1 fruit fly cellular context compared by ENCODE assay signal in the genomic region with DNA sequence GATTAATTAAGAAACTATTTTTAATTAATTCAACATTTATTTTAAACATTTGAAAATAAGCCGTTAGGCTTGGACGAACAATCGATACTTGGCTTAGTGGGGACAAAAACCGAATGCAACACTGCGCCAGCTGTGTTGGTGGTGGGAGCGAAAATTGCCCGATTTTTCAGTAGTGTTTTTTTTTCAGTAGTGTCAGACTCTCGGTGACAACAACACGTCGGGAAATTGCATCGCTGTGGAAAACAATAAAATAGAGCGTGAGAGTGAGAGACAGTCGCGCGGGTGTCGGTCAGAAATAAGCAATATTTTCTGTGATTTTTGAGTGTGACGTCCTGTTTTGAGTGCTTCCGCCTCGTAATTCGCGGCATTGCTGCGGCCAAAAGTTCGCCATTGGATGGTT.
TF ChIP-seq lines count a peak whose summit lies in the region.

No protein-coding gene starts in this region.

TF ChIP-seq in whole organism, embryonic, 481 proteins besides CTCF, POLR2A, EP300 and RAD21 (continued from another document and continues in another):
- TF ChIP-seq luna (GFP tag; optimal IDR thresholded peaks at IDR 0.05; lab: Kevin White, UChicago) = no peak
- TF ChIP-seq Xbp1 (GFP tag; optimal IDR thresholded peaks at IDR 0.05; lab: Kevin White, UChicago) = peak; percentile 71
- no peak for TF ChIP-seq Atf-2 (GFP tag; optimal IDR thresholded peaks at IDR 0.05; lab: Kevin White, UChicago)
- peak; percentile 39; the same call in 1 of the 2 replicates for TF ChIP-seq ranshi (GFP tag; IDR thresholded peaks at IDR 0.05; lab: Robert Waterston, UW)
- TF ChIP-seq Meics (GFP tag; optimal IDR thresholded peaks at IDR 0.05; lab: Kevin White, UChicago) = no peak
- 0 out of 2 replicates have a peak, but pooled peaks have one; percentile 20 for TF ChIP-seq Drgx (GFP tag; IDR thresholded peaks at IDR 0.05; lab: Robert Waterston, UW)
- TF ChIP-seq CG1602 (GFP tag; optimal IDR thresholded peaks at IDR 0.05; lab: Kevin White, UChicago) = no peak
- peak; percentile 55 for TF ChIP-seq CG17912 (GFP tag; optimal IDR thresholded peaks at IDR 0.05; lab: Kevin White, UChicago)
- TF ChIP-seq CG4328 (GFP tag; optimal IDR thresholded peaks at IDR 0.05; lab: Kevin White, UChicago) = no peak
- TF ChIP-seq phol (tag; optimal IDR thresholded peaks at IDR 0.05; lab: Kevin White, UChicago) = no peak
- no peak for TF ChIP-seq Dip3 (GFP tag; optimal IDR thresholded peaks at IDR 0.05; lab: Kevin White, UChicago)
- TF ChIP-seq trem (tag; optimal IDR thresholded peaks at IDR 0.05; lab: Kevin White, UChicago) = no peak
- TF ChIP-seq CG8765 (GFP tag; IDR thresholded peaks at IDR 0.05; lab: Robert Waterston, UW) = no peak
- peak in 1 of 2 experiments; percentile 31 for TF ChIP-seq Eip74EF (GFP tag; optimal IDR thresholded peaks at IDR 0.05; lab: Kevin White, UChicago)
- peak; percentile 14 for TF ChIP-seq pnt (GFP tag; optimal IDR thresholded peaks at IDR 0.05; lab: Kevin White, UChicago)
- TF ChIP-seq Sox102F (GFP tag; optimal IDR thresholded peaks at IDR 0.05; lab: Kevin White, UChicago) = no peak
- TF ChIP-seq CG10321 (GFP tag; IDR thresholded peaks at IDR 0.05; lab: Robert Waterston, UW) = no peak
- TF ChIP-seq Atf3 (GFP tag; optimal IDR thresholded peaks at IDR 0.05; lab: Kevin White, UChicago) = no peak
- TF ChIP-seq da (GFP tag; optimal IDR thresholded peaks at IDR 0.05; lab: Kevin White, UChicago) = no peak
- TF ChIP-seq Fer2 (tag; optimal IDR thresholded peaks at IDR 0.05; lab: Kevin White, UChicago) = no peak
- TF ChIP-seq CG34376 (GFP tag; optimal IDR thresholded peaks at IDR 0.05; lab: Kevin White, UChicago) = no peak
- TF ChIP-seq gem (tag; optimal IDR thresholded peaks at IDR 0.05; lab: Kevin White, UChicago) = peak; percentile 33
- no peak for TF ChIP-seq Dad (GFP tag; optimal IDR thresholded peaks at IDR 0.05; lab: Kevin White, UChicago)
- peak; percentile 73 for TF ChIP-seq Hmr (GFP tag; optimal IDR thresholded peaks at IDR 0.05; lab: Kevin White, UChicago)
- TF ChIP-seq CG12155 (GFP tag; optimal IDR thresholded peaks at IDR 0.05; lab: Kevin White, UChicago) = peak; percentile 51
- TF ChIP-seq lov (optimal IDR thresholded peaks at IDR 0.05; lab: Kevin White, UChicago) = no peak
- TF ChIP-seq lov (GFP tag; IDR thresholded peaks at IDR 0.05; lab: Robert Waterston, UW) = no peak
- TF ChIP-seq CG3163 (GFP tag; optimal IDR thresholded peaks at IDR 0.05; lab: Kevin White, UChicago) = peak; percentile 28
- peak; percentile 60; the same call in 1 of the 3 replicates for TF ChIP-seq hb (GFP tag; IDR thresholded peaks at IDR 0.05; lab: Robert Waterston, UW; ENCODE audit: partially characterized antibody)
- TF ChIP-seq sc (optimal IDR thresholded peaks at IDR 0.05; lab: Kevin White, UChicago) = no peak
- TF ChIP-seq sc (GFP tag; optimal IDR thresholded peaks at IDR 0.05; lab: Kevin White, UChicago) = no peak
- TF ChIP-seq pzg (GFP tag; optimal IDR thresholded peaks at IDR 0.05; lab: Kevin White, UChicago) = peak; percentile 75
- TF ChIP-seq h (optimal IDR thresholded peaks at IDR 0.05; lab: Kevin White, UChicago) = no peak
- TF ChIP-seq her (GFP tag; optimal IDR thresholded peaks at IDR 0.05; lab: Kevin White, UChicago) = peak; percentile 74
- TF ChIP-seq Dbx (GFP tag; IDR thresholded peaks at IDR 0.05; lab: Robert Waterston, UW) = peak; percentile 62; the same call in 2 of the 3 replicates
- peak; percentile 79 for TF ChIP-seq CG7963 (GFP tag; IDR thresholded peaks at IDR 0.05; lab: Robert Waterston, UW; ENCODE audit: partially characterized antibody)
- TF ChIP-seq chif (GFP tag; optimal IDR thresholded peaks at IDR 0.05; lab: Kevin White, UChicago) = peak in 1 of 2 experiments; percentile 68
- TF ChIP-seq Vsx1 (GFP tag; optimal IDR thresholded peaks at IDR 0.05; lab: Kevin White, UChicago) = peak; percentile 29
- TF ChIP-seq repo (GFP tag; optimal IDR thresholded peaks at IDR 0.05; lab: Kevin White, UChicago) = peak; percentile 0
- TF ChIP-seq rib (GFP tag; IDR thresholded peaks at IDR 0.05; lab: Robert Waterston, UW) = no peak
- no peak for TF ChIP-seq schlank (tag; optimal IDR thresholded peaks at IDR 0.05; lab: Kevin White, UChicago)
- TF ChIP-seq kay (GFP tag; optimal IDR thresholded peaks at IDR 0.05; lab: Kevin White, UChicago) = no peak
- no peak for TF ChIP-seq CG3065 (GFP tag; optimal IDR thresholded peaks at IDR 0.05; lab: Kevin White, UChicago)
- peak; percentile 47 for TF ChIP-seq CG7745 (tag; optimal IDR thresholded peaks at IDR 0.05; lab: Kevin White, UChicago)
- peak; percentile 39 for TF ChIP-seq CG10267 (tag; optimal IDR thresholded peaks at IDR 0.05; lab: Kevin White, UChicago)
- no peak for TF ChIP-seq cato (GFP tag; optimal IDR thresholded peaks at IDR 0.05; lab: Kevin White, UChicago; ENCODE audit: borderline replicate concordance)
- peak; percentile 29; the same call in 1 of the 2 replicates for TF ChIP-seq Ptx1 (GFP tag; IDR thresholded peaks at IDR 0.05; lab: Robert Waterston, UW)
- TF ChIP-seq Scr (GFP tag; IDR thresholded peaks at IDR 0.05; lab: Robert Waterston, UW; ENCODE audit: partially characterized antibody) = peak; percentile 70
- TF ChIP-seq HLH54F (GFP tag; optimal IDR thresholded peaks at IDR 0.05; lab: Kevin White, UChicago) = peak; percentile 65
- TF ChIP-seq CG9437 (GFP tag; optimal IDR thresholded peaks at IDR 0.05; lab: Kevin White, UChicago) = no peak
- TF ChIP-seq Nf-YC (tag; optimal IDR thresholded peaks at IDR 0.05; lab: Kevin White, UChicago) = peak; percentile 21
- peak; percentile 44; the same call in 1 of the 3 replicates for TF ChIP-seq CG14860 (GFP tag; IDR thresholded peaks at IDR 0.05; lab: Robert Waterston, UW; ENCODE audit: partially characterized antibody)
- peak; percentile 78 for TF ChIP-seq Dll (GFP tag; IDR thresholded peaks at IDR 0.05; lab: Robert Waterston, UW; ENCODE audit: partially characterized antibody)
- peak; percentile 59 for TF ChIP-seq NC2β (GFP tag; optimal IDR thresholded peaks at IDR 0.05; lab: Kevin White, UChicago)
- TF ChIP-seq crol (GFP tag; IDR thresholded peaks at IDR 0.05; lab: Robert Waterston, UW) = peak; percentile 16; the same call in 1 of the 2 replicates
- no peak for TF ChIP-seq sim (GFP tag; IDR thresholded peaks at IDR 0.05; lab: Robert Waterston, UW)
- no peak for TF ChIP-seq fd3F (GFP tag; optimal IDR thresholded peaks at IDR 0.05; lab: Kevin White, UChicago)
- peak; percentile 61 for TF ChIP-seq Antp (GFP tag; optimal IDR thresholded peaks at IDR 0.05; lab: Kevin White, UChicago)
- no peak for TF ChIP-seq slp2 (GFP tag; optimal IDR thresholded peaks at IDR 0.05; lab: Kevin White, UChicago)
- TF ChIP-seq Chrac-16 (GFP tag; optimal IDR thresholded peaks at IDR 0.05; lab: Kevin White, UChicago) = peak; percentile 59
- TF ChIP-seq esg (GFP tag; conservative IDR thresholded peaks at IDR 0.05; lab: Robert Waterston, UW) = no peak
- no peak for TF ChIP-seq CG8478 (optimal IDR thresholded peaks at IDR 0.05; lab: Kevin White, UChicago)
- TF ChIP-seq CG1529 (GFP tag; optimal IDR thresholded peaks at IDR 0.05; lab: Kevin White, UChicago) = no peak
- TF ChIP-seq CG33213 (GFP tag; optimal IDR thresholded peaks at IDR 0.05; lab: Kevin White, UChicago) = peak; percentile 37
- peak; percentile 69 for TF ChIP-seq CG34224 (GFP tag; IDR thresholded peaks at IDR 0.05; lab: Robert Waterston, UW; ENCODE audit: partially characterized antibody)
- no peak for TF ChIP-seq gsb (GFP tag; IDR thresholded peaks at IDR 0.05; lab: Robert Waterston, UW)
- TF ChIP-seq otp (GFP tag; IDR thresholded peaks at IDR 0.05; lab: Robert Waterston, UW) = peak; percentile 52; the same call in 2 of the 3 replicates
- TF ChIP-seq oc (tag; optimal IDR thresholded peaks at IDR 0.05; lab: Kevin White, UChicago) = peak; percentile 37
- TF ChIP-seq mld (GFP tag; IDR thresholded peaks at IDR 0.05; lab: Robert Waterston, UW; ENCODE audit: partially characterized antibody) = no peak
- TF ChIP-seq CG16813 (GFP tag; IDR thresholded peaks at IDR 0.05; lab: Robert Waterston, UW; ENCODE audit: partially characterized antibody) = peak; percentile 73
- peak; percentile 12; the same call in 1 of the 3 replicates for TF ChIP-seq CG11560 (tag; IDR thresholded peaks at IDR 0.05; lab: Robert Waterston, UW)
- peak; percentile 45; the same call in 1 of the 2 replicates for TF ChIP-seq Adf1 (GFP tag; IDR thresholded peaks at IDR 0.05; lab: Robert Waterston, UW)
- peak; percentile 46 for TF ChIP-seq gfzf (GFP tag; optimal IDR thresholded peaks at IDR 0.05; lab: Kevin White, UChicago)
- no peak for TF ChIP-seq ab (GFP tag; optimal IDR thresholded peaks at IDR 0.05; lab: Kevin White, UChicago)
- TF ChIP-seq HmgD (GFP tag; optimal IDR thresholded peaks at IDR 0.05; lab: Kevin White, UChicago) = peak; percentile 75
- no peak for TF ChIP-seq CG31365 (tag; optimal IDR thresholded peaks at IDR 0.05; lab: Kevin White, UChicago)
- TF ChIP-seq CG15514 (GFP tag; optimal IDR thresholded peaks at IDR 0.05; lab: Kevin White, UChicago) = peak; percentile 76
- TF ChIP-seq ewg (GFP tag; optimal IDR thresholded peaks at IDR 0.05; lab: Kevin White, UChicago) = peak; percentile 32
- no peak for TF ChIP-seq CG11723 (GFP tag; optimal IDR thresholded peaks at IDR 0.05; lab: Kevin White, UChicago)
- TF ChIP-seq CG10209 (GFP tag; optimal IDR thresholded peaks at IDR 0.05; lab: Kevin White, UChicago) = peak; percentile 19
- peak; percentile 46 for TF ChIP-seq ftz-f1 (GFP tag; optimal IDR thresholded peaks at IDR 0.05; lab: Kevin White, UChicago)
- no peak for TF ChIP-seq slou (GFP tag; optimal IDR thresholded peaks at IDR 0.05; lab: Kevin White, UChicago)
- peak; percentile 100 for TF ChIP-seq CG2116 (GFP tag; optimal IDR thresholded peaks at IDR 0.05; lab: Kevin White, UChicago)
- TF ChIP-seq CG4617 (GFP tag; optimal IDR thresholded peaks at IDR 0.05; lab: Kevin White, UChicago; ENCODE audit: borderline replicate concordance) = peak; percentile 24
- TF ChIP-seq kah (GFP tag; optimal IDR thresholded peaks at IDR 0.05; lab: Kevin White, UChicago) = no peak
- TF ChIP-seq Rfx (GFP tag; IDR thresholded peaks at IDR 0.05; lab: Robert Waterston, UW) = peak; percentile 69
- peak; percentile 20 for TF ChIP-seq CG13775 (GFP tag; optimal IDR thresholded peaks at IDR 0.05; lab: Kevin White, UChicago)
- TF ChIP-seq CG13123 (GFP tag; optimal IDR thresholded peaks at IDR 0.05; lab: Kevin White, UChicago) = peak; percentile 40
- TF ChIP-seq cad (GFP tag; optimal IDR thresholded peaks at IDR 0.05; lab: Kevin White, UChicago) = no peak
- no peak for TF ChIP-seq Dfd (GFP tag; optimal IDR thresholded peaks at IDR 0.05; lab: Kevin White, UChicago)
- TF ChIP-seq D (optimal IDR thresholded peaks at IDR 0.05; lab: Kevin White, UChicago) = no peak
- TF ChIP-seq D (GFP tag; optimal IDR thresholded peaks at IDR 0.05; lab: Kevin White, UChicago) = no peak
- 0 out of 3 replicates have a peak, but pooled peaks have one; percentile 36 for TF ChIP-seq gce (GFP tag; IDR thresholded peaks at IDR 0.05; lab: Robert Waterston, UW)
- peak; percentile 21 for TF ChIP-seq Blimp-1 (GFP tag; optimal IDR thresholded peaks at IDR 0.05; lab: Kevin White, UChicago)
- no peak for TF ChIP-seq Hand (GFP tag; optimal IDR thresholded peaks at IDR 0.05; lab: Kevin White, UChicago)
- no peak for TF ChIP-seq Oaz (GFP tag; IDR thresholded peaks at IDR 0.05; lab: Robert Waterston, UW)
- peak; percentile 68 for TF ChIP-seq B-H2 (GFP tag; optimal IDR thresholded peaks at IDR 0.05; lab: Kevin White, UChicago)
- TF ChIP-seq Lpt (GFP tag; optimal IDR thresholded peaks at IDR 0.05; lab: Kevin White, UChicago) = no peak
- TF ChIP-seq insv (GFP tag; optimal IDR thresholded peaks at IDR 0.05; lab: Kevin White, UChicago) = peak in 1 of 2 experiments; percentile 35
- TF ChIP-seq CoRest (tag; optimal IDR thresholded peaks at IDR 0.05; lab: Kevin White, UChicago) = peak; percentile 55
- peak; percentile 19 for TF ChIP-seq CG8924 (tag; optimal IDR thresholded peaks at IDR 0.05; lab: Kevin White, UChicago)
- peak; percentile 77; the same call in 2 of the 3 replicates for TF ChIP-seq CG34422 (GFP tag; IDR thresholded peaks at IDR 0.05; lab: Robert Waterston, UW)
- no peak for TF ChIP-seq en (GFP tag; optimal IDR thresholded peaks at IDR 0.05; lab: Kevin White, UChicago)
- peak; percentile 37; the same call in 2 of the 4 replicates for TF ChIP-seq Gug (GFP tag; IDR thresholded peaks at IDR 0.05; lab: Robert Waterston, UW)
- TF ChIP-seq Dref (GFP tag; IDR thresholded peaks at IDR 0.05; lab: Robert Waterston, UW) = peak; percentile 99
- peak; percentile 33 for TF ChIP-seq sug (tag; optimal IDR thresholded peaks at IDR 0.05; lab: Kevin White, UChicago)
- TF ChIP-seq mirr (GFP tag; optimal IDR thresholded peaks at IDR 0.05; lab: Kevin White, UChicago) = peak; percentile 1
- no peak for TF ChIP-seq jigr1 (GFP tag; IDR thresholded peaks at IDR 0.05; lab: Robert Waterston, UW)
- TF ChIP-seq lmd (GFP tag; IDR thresholded peaks at IDR 0.05; lab: Robert Waterston, UW) = peak; percentile 12; the same call in 1 of the 2 replicates
- TF ChIP-seq CG2129 (GFP tag; IDR thresholded peaks at IDR 0.05; lab: Robert Waterston, UW; ENCODE audit: partially characterized antibody) = peak; percentile 26; the same call in 1 of the 2 replicates
- TF ChIP-seq Hr3 (GFP tag; optimal IDR thresholded peaks at IDR 0.05; lab: Kevin White, UChicago) = peak; percentile 49
- no peak for TF ChIP-seq sisA (GFP tag; IDR thresholded peaks at IDR 0.05; lab: Robert Waterston, UW)
- TF ChIP-seq CG10543 (GFP tag; optimal IDR thresholded peaks at IDR 0.05; lab: Kevin White, UChicago) = peak; percentile 76
- peak; percentile 63 for TF ChIP-seq inv (GFP tag; IDR thresholded peaks at IDR 0.05; lab: Robert Waterston, UW; ENCODE audit: partially characterized antibody)
- no peak for TF ChIP-seq emc (GFP tag; optimal IDR thresholded peaks at IDR 0.05; lab: Kevin White, UChicago)
- peak; percentile 87 for TF ChIP-seq Sry-δ (GFP tag; optimal IDR thresholded peaks at IDR 0.05; lab: Kevin White, UChicago)
- no peak for TF ChIP-seq zfh1 (GFP tag; IDR thresholded peaks at IDR 0.05; lab: Robert Waterston, UW)
- TF ChIP-seq Bgb (GFP tag; IDR thresholded peaks at IDR 0.05; lab: Robert Waterston, UW; ENCODE audit: partially characterized antibody) = peak; percentile 94
- peak; percentile 39 for TF ChIP-seq CG8089 (GFP tag; optimal IDR thresholded peaks at IDR 0.05; lab: Kevin White, UChicago)
- TF ChIP-seq sna (GFP tag; IDR thresholded peaks at IDR 0.05; lab: Robert Waterston, UW; ENCODE audit: partially characterized antibody) = peak; percentile 42; the same call in 1 of the 2 replicates
- peak in 1 of 2 experiments; percentile 1 for TF ChIP-seq Hr51 (GFP tag; optimal IDR thresholded peaks at IDR 0.05; lab: Kevin White, UChicago)
- TF ChIP-seq CG15269 (tag; optimal IDR thresholded peaks at IDR 0.05; lab: Kevin White, UChicago) = peak; percentile 16
- peak; percentile 16; the same call in 1 of the 2 replicates for TF ChIP-seq CG14441 (GFP tag; IDR thresholded peaks at IDR 0.05; lab: Robert Waterston, UW)
